Worm (Caenorhabditis elegans): ENCODE data around the gene rap-1.
A peak's percentile ranks its signal among the peaks of the same experiment; 100 is the strongest.

The rap-1 gene

ce11 chrIV:8921956-8922355 is 3.3 kb upstream of the rap-1 start, which contains the start of gene D1046.16 (continued):
- TF ChIP-seq ceh-8 (GFP tag; optimal IDR thresholded peaks at IDR 0.05), result no peak

DNA sequence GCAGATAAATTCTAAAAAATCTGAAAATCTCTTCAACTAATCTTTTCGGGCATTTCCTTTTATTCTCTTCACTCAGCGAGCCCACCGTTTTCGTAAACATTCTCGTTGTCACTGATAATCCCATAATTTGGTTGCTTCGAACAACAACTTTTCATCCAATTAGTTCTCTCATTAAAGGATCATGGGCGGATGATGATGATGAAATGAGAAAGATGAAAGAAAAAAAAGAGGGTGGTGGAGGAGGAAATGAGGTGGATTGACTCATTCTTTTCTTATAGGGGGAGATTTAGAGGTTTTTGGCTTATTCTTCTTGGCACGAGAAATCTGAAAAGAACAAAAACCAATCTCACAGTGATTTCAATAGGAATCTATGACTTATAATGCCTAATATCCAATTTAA is 2.5 kb upstream of the rap-1 start:
- TF ChIP-seq skn-1 (tag; optimal IDR thresholded peaks at IDR 0.05), result no peak
- peak; percentile 20 for TF ChIP-seq fkh-4 (tag; optimal IDR thresholded peaks at IDR 0.05; ENCODE audit: borderline replicate concordance)
- no peak for TF ChIP-seq fkh-10 (GFP tag; optimal IDR thresholded peaks at IDR 0.05)
- no peak for TF ChIP-seq F16B12.6 (tag; optimal IDR thresholded peaks at IDR 0.05)
- no peak for TF ChIP-seq C16A3.4 (tag; optimal IDR thresholded peaks at IDR 0.05)
- TF ChIP-seq ces-1 (GFP tag; optimal IDR thresholded peaks at IDR 0.05), result no peak
- TF ChIP-seq vab-15 (tag; optimal IDR thresholded peaks at IDR 0.05), result no peak
- TF ChIP-seq efl-1 (optimal IDR thresholded peaks at IDR 0.05), result no peak
- no peak for TF ChIP-seq efl-1 (GFP tag; optimal IDR thresholded peaks at IDR 0.05 in 1 of 2)
- peak; percentile 99 for TF ChIP-seq dsc-1 (tag; optimal IDR thresholded peaks at IDR 0.05)
- TF ChIP-seq jun-1 (tag; optimal IDR thresholded peaks at IDR 0.05), result no peak
- TF ChIP-seq lsy-2 (tag; optimal IDR thresholded peaks at IDR 0.05), result peak in 1 of 2 experiments; percentile 17
- TF ChIP-seq tlp-1 (tag; optimal IDR thresholded peaks at IDR 0.05), result no peak
- TF ChIP-seq fkh-8 (tag; optimal IDR thresholded peaks at IDR 0.05), result peak; percentile 42
- no peak for TF ChIP-seq hpl-2 (GFP tag; optimal IDR thresholded peaks at IDR 0.05)
- no peak for TF ChIP-seq zag-1 (tag; optimal IDR thresholded peaks at IDR 0.05)
- no peak for TF ChIP-seq mep-1 (tag; optimal IDR thresholded peaks at IDR 0.05)
- peak; percentile 61 for TF ChIP-seq nhr-85 (tag)
- TF ChIP-seq nhr-77 (tag; optimal IDR thresholded peaks at IDR 0.05), result no peak
- no peak for TF ChIP-seq nhr-11 (tag; optimal IDR thresholded peaks at IDR 0.05)
- TF ChIP-seq hlh-4 (tag; optimal IDR thresholded peaks at IDR 0.05), result no peak
- peak; percentile 9 for TF ChIP-seq fos-1 (tag; optimal IDR thresholded peaks at IDR 0.05)
- TF ChIP-seq ztf-11 (tag; optimal IDR thresholded peaks at IDR 0.05), result no peak
- TF ChIP-seq C34B4.2 (tag; optimal IDR thresholded peaks at IDR 0.05), result no peak
- TF ChIP-seq nhr-237 (tag; optimal IDR thresholded peaks at IDR 0.05), result no peak
- no peak for TF ChIP-seq hlh-17 (GFP tag; optimal IDR thresholded peaks at IDR 0.05; ENCODE audit: borderline replicate concordance)
- peak; percentile 23 for TF ChIP-seq lin-14 (GFP tag; optimal IDR thresholded peaks at IDR 0.05)
- TF ChIP-seq swsn-7 (tag; optimal IDR thresholded peaks at IDR 0.05), result no peak
- no peak for TF ChIP-seq nhr-76 (tag; optimal IDR thresholded peaks at IDR 0.05)
- no peak for TF ChIP-seq isw-1 (GFP tag; IDR thresholded peaks at IDR 0.05)
- no peak for TF ChIP-seq egl-27 (tag; optimal IDR thresholded peaks at IDR 0.05)
- TF ChIP-seq mdl-1 (tag; optimal IDR thresholded peaks at IDR 0.05), result no peak
- TF ChIP-seq ceh-90 (tag; optimal IDR thresholded peaks at IDR 0.05), result no peak
- TF ChIP-seq mab-9 (GFP tag; IDR thresholded peaks at IDR 0.05), result no peak
- no peak for TF ChIP-seq ama-1 (optimal IDR thresholded peaks at IDR 0.05)
- TF ChIP-seq unc-62 (GFP tag; optimal IDR thresholded peaks at IDR 0.05), result no peak
- no peak for TF ChIP-seq nhr-12 (tag; optimal IDR thresholded peaks at IDR 0.05)
- no peak for TF ChIP-seq rnt-1 (tag; optimal IDR thresholded peaks at IDR 0.05)
- TF ChIP-seq lin-39 (tag; optimal IDR thresholded peaks at IDR 0.05), result no peak
- no peak for TF ChIP-seq tbx-2 (tag; optimal IDR thresholded peaks at IDR 0.05)
- TF ChIP-seq nhr-71 (tag; optimal IDR thresholded peaks at IDR 0.05), result peak; percentile 17
- no peak for TF ChIP-seq unc-30 (tag; optimal IDR thresholded peaks at IDR 0.05)
- TF ChIP-seq blmp-1 (tag; optimal IDR thresholded peaks at IDR 0.05), result no peak
- no peak for TF ChIP-seq elt-3 (tag; optimal IDR thresholded peaks at IDR 0.05)
- no peak for TF ChIP-seq alr-1 (tag; optimal IDR thresholded peaks at IDR 0.05; ENCODE audit: borderline replicate concordance)
- no peak for TF ChIP-seq grh-1 (GFP tag; IDR thresholded peaks at IDR 0.05)
- TF ChIP-seq ceh-8 (GFP tag; optimal IDR thresholded peaks at IDR 0.05), result no peak
- no peak for TF ChIP-seq mef-2 (tag; optimal IDR thresholded peaks at IDR 0.05)
- peak; percentile 52 for TF ChIP-seq pax-3 (tag; optimal IDR thresholded peaks at IDR 0.05)
- peak; percentile 7 for TF ChIP-seq egl-13 (tag; optimal IDR thresholded peaks at IDR 0.05)
- no peak for TF ChIP-seq dpl-1 (GFP tag; optimal IDR thresholded peaks at IDR 0.05)

Measured in whole organism, L1 larva.